Worm (Caenorhabditis elegans): ENCODE measurements around the gene Y38H6C.4.

The Y38H6C.4 gene

DNA sequence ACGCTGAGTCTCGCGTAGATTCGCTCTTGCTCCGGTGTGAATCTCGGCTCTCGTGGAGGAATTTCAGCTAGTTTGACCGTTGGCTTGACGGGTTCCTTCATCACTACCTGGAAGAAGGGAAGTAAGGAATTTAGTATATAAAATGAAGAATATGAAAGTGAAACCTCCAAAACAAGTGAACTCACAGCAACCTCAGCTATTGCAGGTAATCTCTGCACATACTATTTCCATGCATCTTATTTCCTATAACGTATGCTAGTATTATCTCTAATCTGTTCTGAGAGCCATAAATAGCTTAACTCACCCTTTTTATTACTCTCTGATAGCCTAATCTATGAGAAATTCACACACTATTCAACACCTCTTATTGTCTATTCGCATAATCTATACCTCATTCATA is at the start of gene Y38H6C.4:
TSS of gene Y38H6C.4 (minus strand) at position 101 of the 400 bp plus-strand sequence.
- TF ChIP-seq C04F5.9 (tag; optimal IDR thresholded peaks at IDR 0.05) (no peak), elt-2 (tag; optimal IDR thresholded peaks at IDR 0.05) (no peak), zag-1 (tag; optimal IDR thresholded peaks at IDR 0.05) (no peak), nhr-77 (tag; optimal IDR thresholded peaks at IDR 0.05) (no peak), nhr-47 (tag; optimal IDR thresholded peaks at IDR 0.05) (no peak), unc-98 (GFP tag; IDR thresholded peaks at IDR 0.05) (no peak), isw-1 (GFP tag; IDR thresholded peaks at IDR 0.05) (no peak), nhr-84 (tag; optimal IDR thresholded peaks at IDR 0.05) (no peak)

DNA sequence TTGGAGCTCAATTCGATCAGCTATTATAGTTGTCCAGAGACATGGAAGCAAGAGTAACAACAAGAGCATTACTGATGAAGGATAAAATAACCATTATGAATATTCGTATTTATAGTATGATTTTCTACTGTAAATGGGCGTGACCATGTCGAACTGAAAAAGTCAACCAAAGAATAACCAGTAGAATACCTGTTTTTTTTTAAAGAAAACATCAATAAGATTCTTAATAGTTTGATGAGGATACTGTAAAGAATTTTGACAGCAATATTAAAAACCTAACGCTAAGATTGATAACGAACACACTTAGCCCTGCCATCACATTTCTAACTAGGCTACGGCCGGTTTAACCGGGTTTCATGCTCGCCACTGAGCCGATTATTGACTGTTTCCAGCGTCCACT is 48.1 kb upstream of the Y38H6C.4 start, which contains the start of gene vmo-1:
TSS of gene vmo-1 (minus strand) at position 101 of the 400 bp plus-strand sequence.
- TF ChIP-seq snu-23 (GFP tag; optimal IDR thresholded peaks at IDR 0.05), result no peak
- TF ChIP-seq tlp-1 (tag; optimal IDR thresholded peaks at IDR 0.05), result no peak
- TF ChIP-seq F16B12.6 (tag; optimal IDR thresholded peaks at IDR 0.05), result no peak
- no peak for TF ChIP-seq ztf-11 (tag; optimal IDR thresholded peaks at IDR 0.05)
- TF ChIP-seq lin-39 (tag; optimal IDR thresholded peaks at IDR 0.05), result no peak
- TF ChIP-seq mef-2 (tag; optimal IDR thresholded peaks at IDR 0.05), result no peak
- no peak for TF ChIP-seq sptf-1 (tag; optimal IDR thresholded peaks at IDR 0.05)
- no peak for TF ChIP-seq pax-3 (tag; optimal IDR thresholded peaks at IDR 0.05)
- TF ChIP-seq ceh-63 (GFP tag; optimal IDR thresholded peaks at IDR 0.05), result no peak
- TF ChIP-seq snpc-4 (tag; optimal IDR thresholded peaks at IDR 0.05), result no peak

DNA sequence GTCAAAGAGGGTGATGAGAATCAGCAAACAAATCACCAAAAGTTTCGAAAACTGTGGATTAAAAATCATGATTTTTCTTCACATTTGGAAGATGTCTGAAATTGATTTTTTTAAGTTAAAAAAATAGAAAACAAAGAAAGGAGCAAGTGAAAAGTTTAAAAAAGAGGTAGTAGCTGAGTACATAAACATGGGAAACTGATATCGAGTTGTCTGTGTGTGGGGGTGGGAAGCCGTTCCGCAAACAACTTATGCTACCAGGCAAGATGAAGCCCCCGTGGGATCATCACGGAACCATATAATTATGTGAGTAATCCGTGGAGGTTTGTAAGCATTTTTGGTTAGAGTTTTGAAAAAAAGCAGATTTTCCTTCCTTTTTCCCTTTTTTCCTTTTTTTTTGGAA is 46.2 kb upstream of the Y38H6C.4 start, which contains the start of gene Y38H6C.20:
TSS of gene Y38H6C.20 (minus strand) at position 101 of the 400 bp plus-strand sequence.
- TF ChIP-seq zag-1 (tag; optimal IDR thresholded peaks at IDR 0.05) (no peak), egl-27 (tag; optimal IDR thresholded peaks at IDR 0.05) (no peak), vab-15 (tag; optimal IDR thresholded peaks at IDR 0.05) (no peak), sptf-1 (tag; optimal IDR thresholded peaks at IDR 0.05) (no peak), pag-3 (tag; optimal IDR thresholded peaks at IDR 0.05; ENCODE audit: borderline replicate concordance, insufficient read depth) (no peak), nhr-90 (tag; optimal IDR thresholded peaks at IDR 0.05; ENCODE audit: poor library complexity) (no peak), hpl-2 (GFP tag; optimal IDR thresholded peaks at IDR 0.05) (no peak), lin-14 (GFP tag; optimal IDR thresholded peaks at IDR 0.05) (no peak), nhr-85 (tag) (no peak), ceh-90 (tag; optimal IDR thresholded peaks at IDR 0.05) (no peak), sup-37 (GFP tag; optimal IDR thresholded peaks at IDR 0.05) (no peak), ceh-63 (GFP tag; optimal IDR thresholded peaks at IDR 0.05) (no peak), lin-15B (tag; optimal IDR thresholded peaks at IDR 0.05) (no peak)

DNA sequence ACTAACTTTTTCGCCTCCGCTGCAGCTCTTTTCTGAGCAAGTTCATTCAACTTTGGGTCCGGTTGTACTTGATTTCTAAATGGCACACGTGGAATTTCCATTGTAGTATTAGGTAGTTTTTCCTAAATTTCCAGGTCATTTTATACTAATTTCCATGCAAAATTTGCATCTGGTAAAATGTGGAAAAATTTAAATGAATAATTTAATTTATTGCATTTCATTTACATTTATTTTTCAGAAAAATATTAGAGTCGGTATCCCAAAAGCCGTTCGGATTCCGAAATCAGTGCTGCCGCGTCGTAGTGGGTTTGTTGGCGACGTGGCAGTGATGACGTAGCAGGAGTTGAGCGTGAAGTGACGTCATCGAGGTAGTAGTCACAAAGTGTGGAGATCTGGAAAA is 42.2 kb upstream of the Y38H6C.4 start, which contains the start of gene Y38H6C.18:
TSS of gene Y38H6C.18 (minus strand) at position 101 of the 400 bp plus-strand sequence.
- TF ChIP-seq aha-1 (tag; optimal IDR thresholded peaks at IDR 0.05), result no peak
- TF ChIP-seq lin-14 (GFP tag; optimal IDR thresholded peaks at IDR 0.05), result no peak
- no peak for TF ChIP-seq xbp-1 (tag; optimal IDR thresholded peaks at IDR 0.05)
- no peak for TF ChIP-seq fos-1 (tag; optimal IDR thresholded peaks at IDR 0.05)
- no peak for TF ChIP-seq efl-1 (optimal IDR thresholded peaks at IDR 0.05)
- no peak for TF ChIP-seq efl-1 (GFP tag; optimal IDR thresholded peaks at IDR 0.05 in 1 of 2)
- TF ChIP-seq grh-1 (GFP tag; IDR thresholded peaks at IDR 0.05), result no peak
- no peak for TF ChIP-seq mep-1 (tag; optimal IDR thresholded peaks at IDR 0.05)
- TF ChIP-seq irx-1 (tag; optimal IDR thresholded peaks at IDR 0.05), result no peak
- TF ChIP-seq efl-3 (GFP tag; optimal IDR thresholded peaks at IDR 0.05), result no peak
- no peak for TF ChIP-seq unc-98 (GFP tag; IDR thresholded peaks at IDR 0.05)
- TF ChIP-seq nhr-77 (tag; optimal IDR thresholded peaks at IDR 0.05), result no peak
- TF ChIP-seq pax-3 (tag; optimal IDR thresholded peaks at IDR 0.05), result no peak
- no peak for TF ChIP-seq isw-1 (GFP tag; IDR thresholded peaks at IDR 0.05)
- no peak for TF ChIP-seq swsn-7 (tag; optimal IDR thresholded peaks at IDR 0.05)
- no peak for TF ChIP-seq ztf-4 (tag; optimal IDR thresholded peaks at IDR 0.05)
- TF ChIP-seq nhr-76 (tag; optimal IDR thresholded peaks at IDR 0.05), result no peak
- TF ChIP-seq mef-2 (tag; optimal IDR thresholded peaks at IDR 0.05), result no peak
- no peak for TF ChIP-seq unc-62 (GFP tag; optimal IDR thresholded peaks at IDR 0.05)
- TF ChIP-seq aly-2 (tag; optimal IDR thresholded peaks at IDR 0.05), result no peak
- TF ChIP-seq elt-3 (tag; optimal IDR thresholded peaks at IDR 0.05), result no peak

Measured in whole organism, L1 larva.